Worm (Caenorhabditis elegans): ENCODE measurements around the gene txt-4.

Gene txt-4

ce11 chrIV:1497448-1497847 lies 12.9 kb upstream of the txt-4 start, which contains the start of gene hxk-3 (continued):
- TF ChIP-seq ama-1 (optimal IDR thresholded peaks at IDR 0.05) (no peak), isw-1 (GFP tag; IDR thresholded peaks at IDR 0.05) (no peak), sptf-1 (tag; optimal IDR thresholded peaks at IDR 0.05) (no peak), aly-2 (tag; optimal IDR thresholded peaks at IDR 0.05) (no peak), Y116A8C.19 (tag; optimal IDR thresholded peaks at IDR 0.05; ENCODE audit: borderline replicate concordance) (no peak), fkh-4 (tag; optimal IDR thresholded peaks at IDR 0.05; ENCODE audit: borderline replicate concordance) (no peak), mdl-1 (tag; optimal IDR thresholded peaks at IDR 0.05) (peak in 1 of 2 experiments; percentile 94), nhr-90 (tag; optimal IDR thresholded peaks at IDR 0.05; ENCODE audit: poor library complexity) (peak; percentile 63), dsc-1 (tag; optimal IDR thresholded peaks at IDR 0.05) (peak; percentile 69), lin-35 (GFP tag; optimal IDR thresholded peaks at IDR 0.05) (peak; percentile 39 to 68), hpl-2 (GFP tag; optimal IDR thresholded peaks at IDR 0.05) (no peak), swsn-7 (tag; optimal IDR thresholded peaks at IDR 0.05) (peak; percentile 75), snu-23 (GFP tag; optimal IDR thresholded peaks at IDR 0.05) (peak; percentile 83), tbx-2 (tag; optimal IDR thresholded peaks at IDR 0.05) (peak; percentile 60), aha-1 (tag; optimal IDR thresholded peaks at IDR 0.05) (no peak), C16A3.4 (tag; optimal IDR thresholded peaks at IDR 0.05) (no peak), elt-3 (tag; optimal IDR thresholded peaks at IDR 0.05) (peak in 1 of 6 experiments; percentile 54), blmp-1 (tag; optimal IDR thresholded peaks at IDR 0.05) (peak; percentile 34), lsy-2 (tag; optimal IDR thresholded peaks at IDR 0.05) (peak; percentile 65 to 78), mef-2 (tag; optimal IDR thresholded peaks at IDR 0.05) (no peak), fkh-10 (GFP tag; optimal IDR thresholded peaks at IDR 0.05) (no peak), F16B12.6 (tag; optimal IDR thresholded peaks at IDR 0.05) (no peak), fkh-8 (tag; optimal IDR thresholded peaks at IDR 0.05) (peak; percentile 21), fos-1 (tag; optimal IDR thresholded peaks at IDR 0.05) (no peak), unc-130 (tag; optimal IDR thresholded peaks at IDR 0.05) (no peak), zip-4 (GFP tag; optimal IDR thresholded peaks at IDR 0.05) (no peak), nhr-77 (tag; optimal IDR thresholded peaks at IDR 0.05) (no peak), hlh-4 (tag; optimal IDR thresholded peaks at IDR 0.05) (no peak), efl-1 (optimal IDR thresholded peaks at IDR 0.05) (peak; percentile 66 to 71), efl-1 (GFP tag; optimal IDR thresholded peaks at IDR 0.05 in 1 of 2) (peak; percentile 50 to 85), sup-37 (GFP tag; optimal IDR thresholded peaks at IDR 0.05) (no peak), nhr-237 (tag; optimal IDR thresholded peaks at IDR 0.05) (peak; percentile 26), nhr-71 (tag; optimal IDR thresholded peaks at IDR 0.05) (peak; percentile 87), ets-5 (GFP tag; IDR thresholded peaks at IDR 0.05) (no peak), ceh-63 (GFP tag; optimal IDR thresholded peaks at IDR 0.05) (no peak), grh-1 (GFP tag; IDR thresholded peaks at IDR 0.05) (no peak; the same call in 1 of the 2 replicates), lin-13 (GFP tag; optimal IDR thresholded peaks at IDR 0.05) (peak; percentile 49), nhr-76 (tag; optimal IDR thresholded peaks at IDR 0.05) (no peak), ztf-4 (tag; optimal IDR thresholded peaks at IDR 0.05) (peak; percentile 14), ceh-90 (tag; optimal IDR thresholded peaks at IDR 0.05) (no peak), egl-13 (tag; optimal IDR thresholded peaks at IDR 0.05) (peak; percentile 54), pag-3 (tag; optimal IDR thresholded peaks at IDR 0.05; ENCODE audit: borderline replicate concordance, insufficient read depth) (peak; percentile 15), unc-98 (GFP tag; IDR thresholded peaks at IDR 0.05) (no peak), nhr-28 (tag; optimal IDR thresholded peaks at IDR 0.05) (no peak), C34B4.2 (tag; optimal IDR thresholded peaks at IDR 0.05) (no peak), ceh-82 (tag; optimal IDR thresholded peaks at IDR 0.05) (peak in 1 of 3 experiments; percentile 44), zag-1 (tag; optimal IDR thresholded peaks at IDR 0.05) (no peak), nhr-84 (tag; optimal IDR thresholded peaks at IDR 0.05) (no peak), ztf-11 (tag; optimal IDR thresholded peaks at IDR 0.05) (no peak), pqm-1 (tag; optimal IDR thresholded peaks at IDR 0.05) (no peak), nhr-47 (tag; optimal IDR thresholded peaks at IDR 0.05) (peak; percentile 76), nhr-11 (tag; optimal IDR thresholded peaks at IDR 0.05) (no peak), lin-39 (tag; optimal IDR thresholded peaks at IDR 0.05) (no peak), snpc-4 (tag; optimal IDR thresholded peaks at IDR 0.05) (no peak), ces-1 (GFP tag; optimal IDR thresholded peaks at IDR 0.05) (no peak)
